Fruit fly (Drosophila melanogaster) whole organism, embryonic: ENCODE measurements around the gene polo.
A peak's percentile ranks its signal among the peaks of the same experiment; 100 is the strongest.

Experiments
- Blimp-1 ChIP-seq: fragments of 200-800 bp; sonication (Bioruptor generic); optimal IDR thresholded peaks from 3 replicates; lab custom pipeline; 2018; ENCODE audit warnings: missing biosample characterization, missing genetic modification characterization, mild to moderate bottlenecking, moderate library complexity, missing genetic modification reagents
- CG10209 ChIP-seq: fragments of 200-800 bp; sonication (Bioruptor generic); optimal IDR thresholded peaks from 3 replicates; lab custom pipeline; 2017; ENCODE audit warnings: missing biosample characterization, mild to moderate bottlenecking, missing genetic modification characterization, missing genetic modification reagents
- CG11085 ChIP-seq: fragments of 200-800 bp; sonication (Bioruptor generic); IDR thresholded peaks from 2 replicates; pipeline ENCODE4 v1.3.6; 2022; ENCODE audit warnings: missing biosample characterization, missing genetic modification characterization
- CG11456 ChIP-seq: fragments of 200-800 bp; sonication (Bioruptor generic); IDR thresholded peaks from 3 replicates; pipeline ENCODE4 v1.3.6; 2022; ENCODE audit warnings: missing biosample characterization, missing genetic modification characterization
- CG12769 ChIP-seq: fragments of 200-800 bp; sonication (Bioruptor generic); optimal IDR thresholded peaks from 2 replicates; lab custom pipeline; 2019; ENCODE audit warnings: missing biosample characterization, mild to moderate bottlenecking, missing genetic modification characterization, moderate library complexity
- CG13894 ChIP-seq: fragments of 200-800 bp; sonication (Bioruptor generic); optimal IDR thresholded peaks from 3 replicates; lab custom pipeline; 2018; ENCODE audit warnings: missing biosample characterization, mild to moderate bottlenecking, missing genetic modification characterization, moderate library complexity
- CG15269 ChIP-seq: fragments of 200-800 bp; sonication (Bioruptor generic); optimal IDR thresholded peaks from 2 replicates; lab custom pipeline; 2018; ENCODE audit warnings: missing biosample characterization, mild to moderate bottlenecking, missing genetic modification characterization, moderate library complexity
- CG1602 ChIP-seq: fragments of 200-800 bp; sonication (Bioruptor generic); optimal IDR thresholded peaks from 3 replicates; lab custom pipeline; 2016; ENCODE audit warnings: missing biosample characterization, missing genetic modification characterization
- CG17385 ChIP-seq: fragments of 200-800 bp; sonication (Bioruptor generic); optimal IDR thresholded peaks from 3 replicates; lab custom pipeline; 2018; ENCODE audit warnings: missing biosample characterization, mild to moderate bottlenecking, missing genetic modification characterization
- CG18011 ChIP-seq: fragments of 200-800 bp; sonication (Bioruptor generic); optimal IDR thresholded peaks from 2 replicates; lab custom pipeline; 2017; ENCODE audit warnings: missing biosample characterization, missing genetic modification characterization, mild to moderate bottlenecking, moderate library complexity, missing genotype
- CG2678 ChIP-seq: fragments of 200-800 bp; sonication (Bioruptor generic); optimal IDR thresholded peaks from 3 replicates; lab custom pipeline; 2019; ENCODE audit warnings: missing biosample characterization, mild to moderate bottlenecking, missing genetic modification characterization, moderate library complexity
- CG3847 ChIP-seq: fragments of 200-800 bp; sonication (Bioruptor generic); IDR thresholded peaks from 2 replicates; pipeline ENCODE4 v1.3.6; 2022; ENCODE audit warnings: missing biosample characterization, missing genetic modification characterization
- CG4360 ChIP-seq: fragments of 200-800 bp; sonication (Bioruptor generic); IDR thresholded peaks from 2 replicates; pipeline ENCODE4 v1.3.6; 2022; ENCODE audit warnings: missing biosample characterization, missing genetic modification characterization
- CG4424 ChIP-seq: fragments of 200-800 bp; sonication (Bioruptor generic); optimal IDR thresholded peaks from 3 replicates; lab custom pipeline; 2016; ENCODE audit warnings: missing biosample characterization, missing genetic modification characterization
- CG6175 ChIP-seq: fragments of 200-800 bp; sonication (Bioruptor generic); IDR thresholded peaks from 3 replicates; pipeline ENCODE4 v1.3.6; 2022; ENCODE audit warnings: missing biosample characterization, missing genetic modification characterization
- CG6254 ChIP-seq: fragments of 200-800 bp; sonication (Bioruptor generic); optimal IDR thresholded peaks from 3 replicates; lab custom pipeline; 2017; ENCODE audit warnings: mild to moderate bottlenecking, missing biosample characterization, missing genetic modification reagents, missing genetic modification characterization
- CG7556 ChIP-seq: fragments of 200-800 bp; sonication (Bioruptor generic); optimal IDR thresholded peaks from 2 replicates; lab custom pipeline; 2017; ENCODE audit warnings: missing biosample characterization, mild to moderate bottlenecking, missing genetic modification characterization
- CG8290 ChIP-seq, 3 experiments: fragments of 200-800 bp; sonication (Bioruptor generic); optimal IDR thresholded peaks; 2 replicates each; lab custom pipeline; 2016 to 2019; ENCODE audit warnings: missing biosample characterization in 3 of 3, missing genetic modification characterization in 3 of 3, mild to moderate bottlenecking in 2 of 3, moderate library complexity in 1 of 3
- CG8765 ChIP-seq: fragments of 200-800 bp; sonication (Bioruptor generic); IDR thresholded peaks from 2 replicates; pipeline ENCODE4 v1.3.6; 2022; ENCODE audit warnings: missing biosample characterization, missing genetic modification characterization
- CG9727 ChIP-seq: fragments of 200-800 bp; sonication (Bioruptor generic); optimal IDR thresholded peaks from 3 replicates; lab custom pipeline; 2017; ENCODE audit warnings: missing biosample characterization, mild to moderate bottlenecking, missing genetic modification characterization
- CG9876 ChIP-seq: fragments of 200-800 bp; sonication (Bioruptor generic); optimal IDR thresholded peaks from 2 replicates; lab custom pipeline; 2016; ENCODE audit warnings: missing biosample characterization, missing genetic modification characterization
- CoRest ChIP-seq: fragments of 200-800 bp; sonication (Bioruptor generic); optimal IDR thresholded peaks from 3 replicates; lab custom pipeline; 2018; ENCODE audit warnings: missing biosample characterization, mild to moderate bottlenecking, missing genetic modification characterization, moderate library complexity
- Dad ChIP-seq: fragments of 200-800 bp; sonication (Bioruptor generic); optimal IDR thresholded peaks from 3 replicates; lab custom pipeline; 2016; ENCODE audit warnings: missing biosample characterization, missing genetic modification characterization
- Dbx ChIP-seq: fragments of 200-800 bp; sonication (Bioruptor generic); IDR thresholded peaks from 3 replicates; pipeline ENCODE4 v1.3.6; 2022; ENCODE audit warnings: missing biosample characterization, missing genetic modification characterization
- Doc3 ChIP-seq: fragments of 200-800 bp; sonication (Bioruptor generic); IDR thresholded peaks from 3 replicates; pipeline ENCODE4 v1.3.6; 2022; ENCODE audit warnings: missing biosample characterization, missing genetic modification characterization; ENCODE audit not compliant: partially characterized antibody
- Dref ChIP-seq: fragments of 200-800 bp; sonication (Bioruptor generic); IDR thresholded peaks from 2 replicates; pipeline ENCODE4 v1.3.6; 2022; ENCODE audit warnings: missing biosample characterization, missing genetic modification characterization
- Hand ChIP-seq: fragments of 200-800 bp; sonication (Bioruptor generic); optimal IDR thresholded peaks from 2 replicates; lab custom pipeline; 2017; ENCODE audit warnings: mild to moderate bottlenecking, missing biosample characterization, missing genetic modification reagents, missing genetic modification characterization
- Lpt ChIP-seq: fragments of >200 bp; optimal IDR thresholded peaks from 2 replicates; lab custom pipeline; 2018; ENCODE audit warnings: missing biosample characterization, missing genetic modification characterization
- Myb ChIP-seq: fragments of 200-800 bp; sonication (Bioruptor generic); optimal IDR thresholded peaks from 2 replicates; lab custom pipeline; 2016; ENCODE audit warnings: missing biosample characterization, missing genetic modification characterization
- Oaz ChIP-seq: fragments of 200-800 bp; sonication (Bioruptor generic); IDR thresholded peaks from 2 replicates; pipeline ENCODE4 v1.3.6; 2022; ENCODE audit warnings: missing biosample characterization, missing genetic modification characterization
- Opbp ChIP-seq: fragments of 200-800 bp; sonication (Bioruptor generic); IDR thresholded peaks from 3 replicates; pipeline ENCODE4 v1.3.6; 2022; ENCODE audit warnings: missing biosample characterization, missing genetic modification characterization; ENCODE audit not compliant: partially characterized antibody
- Sox102F ChIP-seq: fragments of 200-800 bp; sonication (Bioruptor generic); optimal IDR thresholded peaks from 2 replicates; lab custom pipeline; 2018; ENCODE audit warnings: missing biosample characterization, mild to moderate bottlenecking, missing genetic modification characterization, moderate library complexity
- Sry-δ ChIP-seq: fragments of 200-800 bp; sonication (Bioruptor generic); optimal IDR thresholded peaks from 2 replicates; lab custom pipeline; 2016; ENCODE audit warnings: missing biosample characterization, missing genetic modification characterization
- br ChIP-seq: fragments of >200 bp; optimal IDR thresholded peaks from 2 replicates; lab custom pipeline; 2017
- cad ChIP-seq: fragments of >200 bp; optimal IDR thresholded peaks from 2 replicates; lab custom pipeline; 2017; ENCODE audit warnings: missing biosample characterization, missing genetic modification characterization
- corto ChIP-seq: fragments of 200-800 bp; sonication (Bioruptor generic); optimal IDR thresholded peaks from 2 replicates; lab custom pipeline; 2016; ENCODE audit warnings: missing biosample characterization, mild to moderate bottlenecking, missing genetic modification characterization, moderate library complexity
- crp ChIP-seq, 2 experiments: fragments of 200-800 bp; sonication (Bioruptor generic); optimal IDR thresholded peaks; 2 replicates in 1 of 2; 3 replicates in 1 of 2; lab custom pipeline; 2017; ENCODE audit warnings: missing biosample characterization in 2 of 2, missing genetic modification characterization in 2 of 2, mild to moderate bottlenecking in 1 of 2, moderate library complexity in 1 of 2
- dysf ChIP-seq: fragments of 200-800 bp; sonication (Bioruptor generic); IDR thresholded peaks from 3 replicates; pipeline ENCODE4 v1.3.6; 2022; ENCODE audit warnings: missing biosample characterization, missing genetic modification characterization
- gt ChIP-seq: fragments of 200-800 bp; sonication (Bioruptor generic); IDR thresholded peaks from 2 replicates; pipeline ENCODE4 v1.3.6; 2022; ENCODE audit warnings: missing biosample characterization, missing genetic modification characterization
- jigr1 ChIP-seq: fragments of 200-800 bp; sonication (Bioruptor generic); IDR thresholded peaks from 3 replicates; pipeline ENCODE4 v1.3.6; 2022; ENCODE audit warnings: missing biosample characterization, missing genetic modification characterization
- lab ChIP-seq: fragments of 200-800 bp; sonication (Bioruptor generic); optimal IDR thresholded peaks from 3 replicates; lab custom pipeline; 2017; ENCODE audit warnings: missing biosample characterization, missing genetic modification characterization, mild to moderate bottlenecking, moderate library complexity, missing genetic modification reagents
- mirr ChIP-seq: fragments of 200-800 bp; sonication (Bioruptor generic); optimal IDR thresholded peaks from 3 replicates; lab custom pipeline; 2018; ENCODE audit warnings: missing biosample characterization, mild to moderate bottlenecking, missing genetic modification characterization
- nmo ChIP-seq: fragments of 200-800 bp; sonication (Bioruptor generic); optimal IDR thresholded peaks from 2 replicates; lab custom pipeline; 2018; ENCODE audit warnings: missing biosample characterization, mild to moderate bottlenecking, missing genetic modification characterization, moderate library complexity
- oc ChIP-seq: fragments of 200-800 bp; sonication (Bioruptor generic); optimal IDR thresholded peaks from 2 replicates; lab custom pipeline; 2018; ENCODE audit warnings: missing biosample characterization, mild to moderate bottlenecking, missing genetic modification characterization, moderate library complexity
- sisA ChIP-seq: fragments of 200-800 bp; sonication (Bioruptor generic); IDR thresholded peaks from 2 replicates; pipeline ENCODE4 v1.3.6; 2022; ENCODE audit warnings: missing biosample characterization, missing genetic modification characterization
- slbo ChIP-seq: fragments of 200-800 bp; sonication (Bioruptor generic); IDR thresholded peaks from 2 replicates; pipeline ENCODE4 v1.3.6; 2022; ENCODE audit warnings: missing biosample characterization, missing genetic modification characterization
- stc ChIP-seq: fragments of 200-800 bp; sonication (Bioruptor generic); IDR thresholded peaks from 2 replicates; pipeline ENCODE4 v1.3.6; 2022; ENCODE audit warnings: missing biosample characterization, missing genetic modification characterization
- twi ChIP-seq: fragments of 200-800 bp; optimal IDR thresholded peaks from 2 replicates; lab custom pipeline; 2019; ENCODE audit warnings: missing biosample characterization, mild to moderate bottlenecking, missing genetic modification characterization, moderate library complexity
- wor ChIP-seq: fragments of 200-800 bp; sonication (Bioruptor generic); IDR thresholded peaks from 2 replicates; pipeline ENCODE4 v1.3.6; 2022; ENCODE audit warnings: missing biosample characterization, missing genetic modification characterization
- yki ChIP-seq: fragments of >200 bp; optimal IDR thresholded peaks from 3 replicates; lab custom pipeline; 2018
- zf30C ChIP-seq: fragments of 200-800 bp; sonication (Bioruptor generic); optimal IDR thresholded peaks from 3 replicates; lab custom pipeline; 2018; ENCODE audit warnings: missing biosample characterization, mild to moderate bottlenecking, missing genetic modification characterization

The polo gene

dm6 chr3L:20316956-20317589 lies 7.6 kb downstream of the polo start, which contains the start of gene Spn77Ba (continued):
- TF ChIP-seq CG13894 (tag; lab: Kevin White, UChicago) (peak; percentile 9), CG9876 (no peak), CG12769 (tag; lab: Kevin White, UChicago) (peak; percentile 35), stc (no peak), CG9727 (GFP tag; lab: Kevin White, UChicago) (no peak), CG11456 (GFP tag; lab: Robert Waterston, UW) (no peak), CoRest (tag; lab: Kevin White, UChicago) (no peak), oc (no peak), wor (GFP tag; lab: Robert Waterston, UW) (no peak), CG11085 (GFP tag; lab: Robert Waterston, UW) (no peak), Doc3 (no peak), Myb (GFP tag; lab: Kevin White, UChicago) (no peak), jigr1 (no peak), CG15269 (no peak), corto (GFP tag; lab: Kevin White, UChicago) (no peak), Opbp (GFP tag; lab: Robert Waterston, UW) (no peak), CG4360 (GFP tag; lab: Robert Waterston, UW) (no peak), Sry-δ (GFP tag; lab: Kevin White, UChicago) (no peak), br (lab: Kevin White, UChicago) (no peak), Sox102F (GFP tag; lab: Kevin White, UChicago) (no peak), CG18011 (GFP tag; lab: Kevin White, UChicago) (no peak), sisA (GFP tag; lab: Robert Waterston, UW) (no peak), CG2678 (tag; lab: Kevin White, UChicago) (no peak), gt (no peak), Oaz (GFP tag; lab: Robert Waterston, UW) (no peak), twi (no peak), CG4424 (GFP tag; lab: Kevin White, UChicago) (no peak), dysf (GFP tag; lab: Robert Waterston, UW) (no peak), CG6175 (GFP tag; lab: Robert Waterston, UW) (peak; percentile 33; the same call in 1 of the 3 replicates), CG10209 (no peak), CG1602 (GFP tag; lab: Kevin White, UChicago) (no peak), nmo (GFP tag; lab: Kevin White, UChicago) (no peak), CG6254 (GFP tag; lab: Kevin White, UChicago) (no peak), slbo (no peak), lab (GFP tag; lab: Kevin White, UChicago) (peak; percentile 22), Dbx (GFP tag; lab: Robert Waterston, UW) (no peak), Blimp-1 (no peak), CG17385 (GFP tag; lab: Kevin White, UChicago) (no peak), cad (GFP tag; lab: Kevin White, UChicago) (no peak), Dad (no peak), CG8765 (GFP tag; lab: Robert Waterston, UW) (no peak), CG7556 (GFP tag; lab: Kevin White, UChicago) (no peak), crp (GFP tag; optimal IDR thresholded peaks at IDR 0.05; lab: Kevin White, UChicago) (no peak), CG3847 (GFP tag; lab: Robert Waterston, UW) (no peak), Dref (GFP tag; lab: Robert Waterston, UW) (no peak), yki (lab: Kevin White, UChicago) (no peak), mirr (GFP tag; lab: Kevin White, UChicago) (no peak), Hand (GFP tag; lab: Kevin White, UChicago) (no peak), zf30C (GFP tag; lab: Kevin White, UChicago) (no peak), CG8290 (GFP tag; optimal IDR thresholded peaks at IDR 0.05; lab: Kevin White, UChicago) (no peak), CG8290 (tag; optimal IDR thresholded peaks at IDR 0.05; lab: Kevin White, UChicago) (peak in 1 of 2 experiments; percentile 29), Lpt (no peak)
